Fruit fly (Drosophila melanogaster) whole organism, prepupa: ENCODE data around the gene CG32554.

ENCODE experiments used
- CG10631 ChIP-seq: fragments of 200-800 bp; sonication (Bioruptor generic); optimal IDR thresholded peaks from 2 replicates; lab custom pipeline; 2016; ENCODE audit warnings: missing biosample characterization, missing genetic modification characterization
- CG6808 ChIP-seq: fragments of 200-800 bp; sonication (Bioruptor generic); optimal IDR thresholded peaks from 3 replicates; lab custom pipeline; 2017; ENCODE audit warnings: missing biosample characterization, missing genetic modification characterization, mild to moderate bottlenecking, moderate library complexity, missing genetic modification reagents
- CG6854 ChIP-seq: fragments of 200-800 bp; sonication (Bioruptor generic); optimal IDR thresholded peaks from 2 replicates; lab custom pipeline; 2017; ENCODE audit warnings: missing biosample characterization, mild to moderate bottlenecking, missing genetic modification characterization
- Eip75B ChIP-seq: fragments of 200-800 bp; sonication (Bioruptor generic); optimal IDR thresholded peaks from 3 replicates; lab custom pipeline; 2016; ENCODE audit warnings: missing biosample characterization, missing genetic modification characterization
- Gug ChIP-seq: fragments of 200-800 bp; sonication (Bioruptor generic); IDR thresholded peaks from 2 replicates; pipeline ENCODE4 v1.3.6; 2022; ENCODE audit warnings: missing biosample characterization, missing genetic modification characterization
- acj6 ChIP-seq: fragments of 200-800 bp; sonication (Bioruptor generic); optimal IDR thresholded peaks from 3 replicates; lab custom pipeline; 2016; ENCODE audit warnings: missing biosample characterization, missing genetic modification characterization
- topi ChIP-seq: fragments of 200-800 bp; sonication (Bioruptor generic); optimal IDR thresholded peaks from 3 replicates; lab custom pipeline; 2016; ENCODE audit warnings: missing biosample characterization, missing genetic modification characterization

DNA sequence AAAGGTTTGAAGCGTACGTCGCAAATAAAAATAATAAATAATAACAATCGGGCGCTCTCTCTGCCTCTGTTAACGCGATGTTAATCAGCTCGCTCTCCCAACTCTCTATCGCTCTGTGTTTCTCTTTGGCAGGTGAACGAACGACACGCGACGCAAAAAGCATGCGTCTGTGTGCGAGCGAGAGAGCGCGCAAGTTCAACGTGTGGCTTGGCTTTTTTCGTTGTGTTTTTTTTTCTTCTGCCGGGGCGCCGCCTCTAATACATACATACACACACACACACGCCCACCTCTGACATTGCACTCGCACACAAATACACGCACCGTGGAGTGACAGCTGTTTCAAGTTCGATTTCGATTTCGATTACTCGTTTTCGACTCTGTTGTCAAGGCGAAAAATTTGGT, 26.1 kb upstream of the CG32554 start:
- no peak for TF ChIP-seq topi
- no peak for TF ChIP-seq acj6 (GFP tag; lab: Kevin White, UChicago)
- no peak for TF ChIP-seq CG10631 (GFP tag; lab: Kevin White, UChicago)
- peak; percentile 23 for TF ChIP-seq CG6808 (GFP tag; lab: Kevin White, UChicago)
- TF ChIP-seq Eip75B (GFP tag; lab: Kevin White, UChicago) = no peak
- TF ChIP-seq CG6854 (GFP tag; lab: Kevin White, UChicago) = peak; percentile 42
- TF ChIP-seq Gug (GFP tag; lab: Robert Waterston, UW) = no peak
